Fruit fly (Drosophila melanogaster): Measurements from ENCODE around the gene Pisd.

dm6 chr3R:24008887-24009286, 41.7 kb upstream of the Pisd start:
- TF ChIP-seq CG12768 (GFP tag; optimal IDR thresholded peaks at IDR 0.05) (no peak), CG33017 (tag; optimal IDR thresholded peaks at IDR 0.05) (no peak), ovo (GFP tag; optimal IDR thresholded peaks at IDR 0.05) (no peak)

Measured in whole organism, adult.